Fruit fly (Drosophila melanogaster): ENCODE data around the gene Gal.

DNA sequence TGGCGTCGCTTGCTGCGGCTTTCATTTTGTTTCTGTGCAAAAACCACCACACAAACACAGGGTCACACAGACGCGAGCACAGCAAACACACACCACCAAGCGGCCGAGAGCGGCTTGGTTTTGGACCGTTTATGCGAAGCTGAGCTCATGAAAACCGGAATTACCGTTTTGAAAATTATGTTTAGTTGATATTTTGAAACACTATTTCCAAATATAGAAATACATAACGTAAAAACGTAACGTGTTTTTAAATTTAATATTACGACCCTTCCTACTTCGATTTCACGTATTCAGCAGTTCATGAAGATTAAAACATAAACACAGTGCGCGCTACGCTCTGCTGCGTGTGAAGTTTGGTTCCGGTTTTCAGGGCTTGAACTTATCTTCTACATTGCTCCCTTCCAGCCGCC lies 44.6 kb upstream of the Gal start:
- TF ChIP-seq CG10669 (GFP tag; optimal IDR thresholded peaks at IDR 0.05) (peak; percentile 89), Hr39 (GFP tag; optimal IDR thresholded peaks at IDR 0.05) (peak; percentile 93), dac (GFP tag; optimal IDR thresholded peaks at IDR 0.05) (peak; percentile 92), Lpt (GFP tag; optimal IDR thresholded peaks at IDR 0.05) (peak; percentile 92), achi (GFP tag; optimal IDR thresholded peaks at IDR 0.05) (peak; percentile 96), Eip93F (GFP tag; optimal IDR thresholded peaks at IDR 0.05) (peak; percentile 94)
